Worm (Caenorhabditis elegans) whole organism, young adult: ENCODE measurements around the gene lin-42.

Experiments
- ama-1 ChIP-seq, 3 experiments: fragments of 150-350 bp in 1 of 3; sonication (generic microtip) in 2 of 3; optimal IDR thresholded peaks; 2 replicates each; lab custom pipeline; 2014 to 2018; ENCODE audit warnings: missing biosample characterization in 2 of 3, missing genetic modification characterization in 2 of 3, missing genetic modification reagents in 2 of 3
- bed-1 ChIP-seq: fragments of 200-800 bp; sonication (Bioruptor generic); IDR thresholded peaks from 2 replicates; pipeline ENCODE4 v1.3.6; 2022; ENCODE audit warnings: missing genetic modification reagents, missing genetic modification characterization, missing compliant biosample characterization
- ceh-91 ChIP-seq: fragments of 200-800 bp; sonication (Bioruptor generic); IDR thresholded peaks from 2 replicates; pipeline ENCODE4 v1.3.6; 2022; ENCODE audit warnings: missing genetic modification reagents, missing genetic modification characterization, missing compliant biosample characterization
- dpff-1 ChIP-seq: sonication (generic microtip); optimal IDR thresholded peaks from 2 replicates; lab custom pipeline; 2017; ENCODE audit warnings: mild to moderate bottlenecking, missing genetic modification characterization, missing compliant biosample characterization
- fkh-3 ChIP-seq: sonication (generic microtip); optimal IDR thresholded peaks from 2 replicates; lab custom pipeline; 2016; ENCODE audit warnings: mild to moderate bottlenecking, missing genetic modification characterization, missing compliant biosample characterization
- hmg-1.2 ChIP-seq: fragments of 200-800 bp; sonication (Bioruptor generic); IDR thresholded peaks from 2 replicates; pipeline ENCODE4 v1.3.6; 2022; ENCODE audit warnings: missing genetic modification reagents, missing genetic modification characterization, missing compliant biosample characterization
- lin-26 ChIP-seq: fragments of 200-800 bp; sonication (Bioruptor generic); IDR thresholded peaks from 2 replicates; pipeline ENCODE4 v1.3.6; 2022; ENCODE audit warnings: missing genetic modification reagents, missing genetic modification characterization, missing compliant biosample characterization
- mxl-1 ChIP-seq: sonication (generic microtip); optimal IDR thresholded peaks from 2 replicates; lab custom pipeline; 2016; ENCODE audit warnings: missing genetic modification characterization, missing compliant biosample characterization
- pha-4 ChIP-seq: fragments of 150-350 bp; sonication (generic microtip); optimal IDR thresholded peaks from 2 replicates; lab custom pipeline; 2014; ENCODE audit warnings: missing biosample characterization, missing genetic modification reagents, missing genetic modification characterization
- sdz-38 ChIP-seq: sonication (generic microtip); optimal IDR thresholded peaks from 2 replicates; lab custom pipeline; 2016; ENCODE audit warnings: missing genotype, missing genetic modification characterization, missing compliant biosample characterization
- snpc-3.4 ChIP-seq: sonication (generic microtip); optimal IDR thresholded peaks from 2 replicates; lab custom pipeline; 2017; ENCODE audit warnings: missing genetic modification characterization, mild to moderate bottlenecking, missing compliant biosample characterization, antibody characterized with exemption, moderate library complexity, missing genotype, missing genetic modification reagents
- snpc-4 ChIP-seq, 5 experiments: fragments of 150-350 bp in 1 of 5; sonication (generic microtip) in 4 of 5; optimal IDR thresholded peaks; 2 replicates each; lab custom pipeline; 2014 to 2018; ENCODE audit warnings: missing genetic modification characterization in 5 of 5, missing biosample characterization in 3 of 5, antibody characterized with exemption in 2 of 5, mild to moderate bottlenecking in 2 of 5, missing compliant biosample characterization in 2 of 5, missing genotype in 2 of 5, moderate library complexity in 2 of 5, missing genetic modification reagents in 1 of 5
- tbx-9 ChIP-seq: sonication (generic microtip); optimal IDR thresholded peaks from 2 replicates; lab custom pipeline; 2016; ENCODE audit warnings: borderline replicate concordance, missing genetic modification characterization, inconsistent platforms, missing compliant biosample characterization
- zim-3 ChIP-seq: sonication (generic microtip); optimal IDR thresholded peaks from 2 replicates; lab custom pipeline; 2017; ENCODE audit warnings: mild to moderate bottlenecking, missing genetic modification characterization, moderate library complexity, missing compliant biosample characterization

ce11 chrII:1258634-1259033 lies 6.5 kb upstream of the lin-42 start, which contains the start of gene clpr-2:
- no peak for TF ChIP-seq fkh-3 (tag; lab: Kevin White, UChicago)
- no peak for TF ChIP-seq ama-1 (optimal IDR thresholded peaks at IDR 0.05; lab: Kevin White, UChicago)
- TF ChIP-seq ama-1 (GFP tag; optimal IDR thresholded peaks at IDR 0.05; lab: Kevin White, UChicago) = no peak
- no peak for TF ChIP-seq hmg-1.2 (GFP tag; lab: Robert Waterston, UW)
- no peak for TF ChIP-seq snpc-4 (GFP tag; optimal IDR thresholded peaks at IDR 0.05; lab: Kevin White, UChicago)
- no peak for TF ChIP-seq snpc-4 (tag; optimal IDR thresholded peaks at IDR 0.05; lab: Kevin White, UChicago)
- TF ChIP-seq sdz-38 (tag; lab: Kevin White, UChicago) = no peak
- TF ChIP-seq lin-26 (GFP tag; lab: Robert Waterston, UW) = no peak
- no peak for TF ChIP-seq mxl-1 (tag; lab: Kevin White, UChicago)
- TF ChIP-seq pha-4 (tag; lab: Kevin White, UChicago) = no peak
- TF ChIP-seq dpff-1 (tag; lab: Kevin White, UChicago) = no peak
- no peak for TF ChIP-seq zim-3 (tag; lab: Kevin White, UChicago)
- TF ChIP-seq ceh-91 (GFP tag; lab: Robert Waterston, UW) = no peak
- no peak for TF ChIP-seq snpc-3.4 (tag; lab: Kevin White, UChicago)
- TF ChIP-seq tbx-9 (tag; lab: Kevin White, UChicago) = no peak
- no peak for TF ChIP-seq bed-1 (GFP tag; lab: Robert Waterston, UW)
